Fruit fly (Drosophila melanogaster) whole organism, prepupa: Measurements from ENCODE around the gene stai.

ENCODE experiments used
- CG3032 ChIP-seq: fragments of 200-800 bp; optimal IDR thresholded peaks from 2 replicates; lab custom pipeline; 2019; ENCODE audit warnings: missing biosample characterization, mild to moderate bottlenecking, missing genetic modification characterization, moderate library complexity
- Gug ChIP-seq: fragments of 200-800 bp; sonication (Bioruptor generic); IDR thresholded peaks from 2 replicates; pipeline ENCODE4 v1.3.6; 2022; ENCODE audit warnings: missing biosample characterization, missing genetic modification characterization
- Hr39 ChIP-seq: fragments of 200-800 bp; sonication (Bioruptor generic); optimal IDR thresholded peaks from 2 replicates; lab custom pipeline; 2016; ENCODE audit warnings: missing biosample characterization, missing genetic modification characterization
- fd59A ChIP-seq: fragments of 200-800 bp; sonication (Bioruptor generic); optimal IDR thresholded peaks from 2 replicates; lab custom pipeline; 2017; ENCODE audit warnings: missing biosample characterization, mild to moderate bottlenecking, missing genetic modification characterization, missing genetic modification reagents

dm6 chr2L:6081134-6081832 is 18.9 kb upstream of the stai start:
- no peak for TF ChIP-seq CG3032 (tag; lab: Kevin White, UChicago)
- TF ChIP-seq Gug (GFP tag; lab: Robert Waterston, UW), result no peak
- peak; percentile 4 for TF ChIP-seq Hr39 (GFP tag; lab: Kevin White, UChicago)
- TF ChIP-seq fd59A (GFP tag; lab: Kevin White, UChicago), result no peak
